Worm (Caenorhabditis elegans) whole organism, young adult: ENCODE data around the gene clec-40.

Source experiments
- B0336.3 ChIP-seq: fragments of 200-800 bp; sonication (Bioruptor generic); IDR thresholded peaks from 2 replicates; pipeline ENCODE4 v1.3.6; 2022; ENCODE audit warnings: missing genetic modification characterization, missing compliant biosample characterization
- sea-2 ChIP-seq: fragments of 200-800 bp; sonication (Bioruptor generic); IDR thresholded peaks from 2 replicates; pipeline ENCODE4 v1.3.6; 2022; ENCODE audit warnings: missing genetic modification characterization, missing compliant biosample characterization
- sptf-2 ChIP-seq: fragments of 200-800 bp; sonication (Bioruptor generic); optimal IDR thresholded peaks from 2 replicates; lab custom pipeline; 2018; ENCODE audit warnings: mild to moderate bottlenecking, missing genetic modification characterization, missing compliant biosample characterization
- zim-3 ChIP-seq: sonication (generic microtip); optimal IDR thresholded peaks from 2 replicates; lab custom pipeline; 2017; ENCODE audit warnings: mild to moderate bottlenecking, missing genetic modification characterization, moderate library complexity, missing compliant biosample characterization

DNA sequence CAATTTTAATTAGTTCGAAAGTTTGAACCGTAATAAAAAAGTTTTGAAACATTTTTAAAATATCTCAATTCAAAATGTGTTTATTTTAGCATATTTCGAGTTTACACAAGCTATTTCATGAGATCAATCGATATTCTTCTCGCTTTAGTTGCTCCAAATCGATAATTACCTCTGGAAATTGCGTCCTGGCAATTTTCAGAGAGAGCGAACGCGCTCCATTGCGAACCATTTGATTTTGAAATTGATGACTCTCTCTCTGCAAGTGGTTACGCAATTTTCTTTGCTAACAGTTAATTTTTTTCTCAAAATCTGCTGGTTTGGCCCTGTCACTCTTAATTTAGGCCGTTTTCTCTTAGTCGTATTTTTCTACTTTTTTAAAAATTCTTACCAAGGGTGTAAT, 40.4 kb downstream of the clec-40 start:
- no peak for TF ChIP-seq sptf-2 (GFP tag; lab: Kevin White, UChicago)
- TF ChIP-seq B0336.3: no peak
- TF ChIP-seq zim-3: no peak
- no peak for TF ChIP-seq sea-2 (GFP tag; lab: Robert Waterston, UW)
